Worm (Caenorhabditis elegans): ENCODE measurements around the gene srx-80.

ce11 chrV:11598807-11599206, 5.3 kb downstream of the srx-80 start, which contains the start of gene srx-84:
- no peak for TF ChIP-seq crh-2 (tag; optimal IDR thresholded peaks at IDR 0.05)
- no peak for TF ChIP-seq elt-3 (tag; optimal IDR thresholded peaks at IDR 0.05)
- TF ChIP-seq ztf-4 (tag; optimal IDR thresholded peaks at IDR 0.05): no peak
- TF ChIP-seq nhr-12 (tag; optimal IDR thresholded peaks at IDR 0.05): no peak
- TF ChIP-seq ama-1 (optimal IDR thresholded peaks at IDR 0.05): no peak
- no peak for TF ChIP-seq F13H6.1 (tag; optimal IDR thresholded peaks at IDR 0.05)
- no peak for TF ChIP-seq skn-1 (tag; optimal IDR thresholded peaks at IDR 0.05)
- TF ChIP-seq elt-1 (tag; optimal IDR thresholded peaks at IDR 0.05): no peak
- TF ChIP-seq alr-1 (tag; optimal IDR thresholded peaks at IDR 0.05): no peak
